Worm (Caenorhabditis elegans): Measurements from ENCODE around the gene srw-21.

DNA sequence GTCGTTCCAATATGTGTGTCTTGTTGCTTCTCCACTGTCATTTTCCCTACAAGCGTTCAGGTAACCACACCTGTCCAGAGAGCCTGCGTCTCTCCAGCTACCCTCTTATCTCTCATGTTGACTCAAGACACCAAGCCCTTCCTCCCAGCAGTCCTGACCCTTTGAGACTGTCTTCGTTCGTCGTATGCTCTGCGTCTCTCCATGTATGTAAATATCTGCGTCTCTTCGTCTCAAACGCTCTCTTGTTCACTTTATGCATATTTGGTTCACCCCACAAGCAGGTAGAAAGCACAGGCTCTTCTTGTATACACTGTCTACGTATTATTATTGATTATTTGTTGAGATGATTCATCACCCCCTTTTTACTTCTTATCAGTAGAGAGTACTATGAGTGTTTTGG, 9.9 kb downstream of the srw-21 start:
- TF ChIP-seq lin-39 (tag; optimal IDR thresholded peaks at IDR 0.05) (no peak), alr-1 (tag; optimal IDR thresholded peaks at IDR 0.05) (no peak), fos-1 (tag; optimal IDR thresholded peaks at IDR 0.05) (peak; percentile 90), ama-1 (optimal IDR thresholded peaks at IDR 0.05) (no peak), zag-1 (tag; optimal IDR thresholded peaks at IDR 0.05) (no peak), unc-39 (tag; optimal IDR thresholded peaks at IDR 0.05) (no peak)
